Worm (Caenorhabditis elegans) whole organism, L4 larva: ENCODE results near the gene F46G11.6.
A peak's percentile ranks its signal among the peaks of the same experiment; 100 is the strongest.

Source experiments
- D1046.2 ChIP-seq: fragments of 200-800 bp; sonication (Bioruptor generic); IDR thresholded peaks from 2 replicates; pipeline ENCODE4 v1.3.6; 2022; ENCODE audit warnings: missing genetic modification characterization, missing compliant biosample characterization
- F10B5.3 ChIP-seq: sonication (generic microtip); optimal IDR thresholded peaks from 2 replicates; lab custom pipeline; 2016; ENCODE audit warnings: mild to moderate bottlenecking, missing genetic modification characterization, missing compliant biosample characterization
- F37D6.2 ChIP-seq: sonication (generic microtip); optimal IDR thresholded peaks from 2 replicates; lab custom pipeline; 2016; ENCODE audit warnings: mild to moderate bottlenecking, missing genetic modification characterization, missing compliant biosample characterization
- Y105C5A.15 ChIP-seq: fragments of 200-800 bp; sonication (Bioruptor generic); IDR thresholded peaks from 2 replicates; pipeline ENCODE4 v1.3.6; 2022; ENCODE audit warnings: missing genetic modification characterization, missing compliant biosample characterization
- Y48G9A.11 ChIP-seq: fragments of 200-800 bp; sonication (Bioruptor generic); IDR thresholded peaks from 2 replicates; pipeline ENCODE4 v1.3.6; 2022; ENCODE audit warnings: missing genetic modification reagents, missing genetic modification characterization, missing compliant biosample characterization
- Y75B8A.6 ChIP-seq: fragments of 200-800 bp; sonication (Bioruptor generic); IDR thresholded peaks from 2 replicates; pipeline ENCODE4 v1.3.6; 2022; ENCODE audit warnings: missing genetic modification reagents, missing genetic modification characterization, missing compliant biosample characterization
- arid-1 ChIP-seq: fragments of 200-800 bp; sonication (Bioruptor generic); conservative IDR thresholded peaks from 2 replicates; pipeline ENCODE4 v1.3.6; 2022; ENCODE audit warnings: missing genetic modification reagents, missing genetic modification characterization, missing compliant biosample characterization
- attf-4 ChIP-seq: sonication (generic microtip); optimal IDR thresholded peaks from 3 replicates; lab custom pipeline; 2017; ENCODE audit warnings: missing biosample characterization, missing genetic modification characterization
- ceh-20 ChIP-seq: fragments of 200-800 bp; sonication (Bioruptor generic); IDR thresholded peaks from 2 replicates; pipeline ENCODE4 v1.3.6; 2022; ENCODE audit warnings: missing genetic modification reagents, missing genetic modification characterization, missing compliant biosample characterization
- ceh-32 ChIP-seq: sonication (generic microtip); optimal IDR thresholded peaks from 2 replicates; lab custom pipeline; 2016; ENCODE audit warnings: mild to moderate bottlenecking, missing genetic modification characterization, missing compliant biosample characterization; ENCODE audit not compliant: poor library complexity
- ceh-62 ChIP-seq: sonication (generic microtip); optimal IDR thresholded peaks from 2 replicates; lab custom pipeline; 2017; ENCODE audit warnings: missing biosample characterization, missing genetic modification characterization
- ceh-82 ChIP-seq: sonication (generic microtip); optimal IDR thresholded peaks from 2 replicates; lab custom pipeline; 2017; ENCODE audit warnings: missing biosample characterization, missing genetic modification characterization
- ces-1 ChIP-seq: fragments of 150-350 bp; sonication (generic microtip); optimal IDR thresholded peaks from 4 replicates; lab custom pipeline; 2014; ENCODE audit warnings: missing biosample characterization, missing genetic modification reagents, missing genetic modification characterization
- cey-2 ChIP-seq: sonication (generic microtip); optimal IDR thresholded peaks from 3 replicates; lab custom pipeline; 2017; ENCODE audit warnings: missing genetic modification characterization, mild to moderate bottlenecking, missing compliant biosample characterization, antibody characterized with exemption, borderline replicate concordance; ENCODE audit not compliant: insufficient read depth
- ctbp-1 ChIP-seq: fragments of 200-800 bp; sonication (Bioruptor generic); IDR thresholded peaks from 2 replicates; pipeline ENCODE4 v1.3.6; 2022; ENCODE audit warnings: missing genetic modification reagents, missing genetic modification characterization, missing compliant biosample characterization
- daf-12 ChIP-seq: fragments of 150-350 bp; optimal IDR thresholded peaks from 2 replicates; lab custom pipeline; 2014; ENCODE audit warnings: missing biosample characterization, missing genetic modification reagents, missing genetic modification characterization
- daf-16 ChIP-seq, 3 experiments: sonication (generic microtip); optimal IDR thresholded peaks; 2 replicates each; lab custom pipeline; 2016 to 2017; ENCODE audit warnings: missing genetic modification characterization in 3 of 3, missing genetic modification reagents in 3 of 3, mild to moderate bottlenecking in 2 of 3, missing compliant biosample characterization in 2 of 3, missing biosample characterization in 1 of 3, moderate library complexity in 1 of 3
- daf-19 ChIP-seq: fragments of 200-800 bp; sonication (Bioruptor generic); conservative IDR thresholded peaks from 2 replicates; pipeline ENCODE4 v1.3.6; 2022; ENCODE audit warnings: missing genetic modification characterization, missing compliant biosample characterization
- dmd-6 ChIP-seq: fragments of 200-800 bp; sonication (Bioruptor generic); IDR thresholded peaks from 2 replicates; pipeline ENCODE4 v1.3.6; 2022; ENCODE audit warnings: missing genetic modification reagents, missing genetic modification characterization, missing compliant biosample characterization
- dmd-8 ChIP-seq: fragments of 200-800 bp; sonication (Bioruptor generic); IDR thresholded peaks from 2 replicates; pipeline ENCODE4 v1.3.6; 2022; ENCODE audit warnings: missing genetic modification characterization, missing compliant biosample characterization
- dmd-9 ChIP-seq: fragments of 200-800 bp; sonication (Bioruptor generic); IDR thresholded peaks from 2 replicates; pipeline ENCODE4 v1.3.6; 2022; ENCODE audit warnings: missing genetic modification reagents, missing genetic modification characterization, missing compliant biosample characterization
- duxl-1 ChIP-seq: sonication (generic microtip); optimal IDR thresholded peaks from 2 replicates; lab custom pipeline; 2016; ENCODE audit warnings: mild to moderate bottlenecking, missing genetic modification characterization, moderate library complexity, missing compliant biosample characterization; ENCODE audit not compliant: poor library complexity
- fkh-10 ChIP-seq: fragments of 150-350 bp; optimal IDR thresholded peaks from 2 replicates; lab custom pipeline; 2014; ENCODE audit warnings: missing biosample characterization, missing genetic modification reagents, missing genetic modification characterization
- hif-1 ChIP-seq, 2 experiments: sonication (generic microtip); optimal IDR thresholded peaks; 2 replicates each; lab custom pipeline; 2016 to 2017; ENCODE audit warnings: missing compliant biosample characterization in 2 of 2, missing genetic modification characterization in 2 of 2, missing genetic modification reagents in 2 of 2, missing genotype in 2 of 2, mild to moderate bottlenecking in 1 of 2
- hlh-11 ChIP-seq: fragments of 200-800 bp; sonication (Bioruptor generic); optimal IDR thresholded peaks from 2 replicates; lab custom pipeline; 2018; ENCODE audit warnings: mild to moderate bottlenecking, missing genetic modification characterization, missing compliant biosample characterization
- lin-38 ChIP-seq: fragments of 200-800 bp; sonication (Bioruptor generic); IDR thresholded peaks from 2 replicates; pipeline ENCODE4 v1.3.6; 2022; ENCODE audit warnings: missing genetic modification reagents, missing genetic modification characterization, missing compliant biosample characterization
- lsy-2 ChIP-seq, 2 experiments: fragments of 150-350 bp in 1 of 2; sonication (generic microtip) in 1 of 2; optimal IDR thresholded peaks; 2 replicates each; lab custom pipeline; 2014 to 2017; ENCODE audit warnings: missing biosample characterization in 2 of 2, missing genetic modification characterization in 2 of 2
- madf-5 ChIP-seq, 2 experiments: fragments of 200-800 bp; sonication (Bioruptor generic); IDR thresholded peaks; 2 replicates each; pipeline ENCODE4 v1.3.6; 2022; ENCODE audit warnings: missing compliant biosample characterization in 2 of 2, missing genetic modification characterization in 2 of 2
- mdl-1 ChIP-seq, 2 experiments: fragments of 150-350 bp in 1 of 2; sonication (generic microtip) in 1 of 2; optimal IDR thresholded peaks; 2 replicates each; lab custom pipeline; 2014 to 2017; ENCODE audit warnings: missing biosample characterization in 2 of 2, missing genetic modification characterization in 2 of 2
- mep-1 ChIP-seq: fragments of 150-350 bp; sonication (generic microtip); optimal IDR thresholded peaks from 3 replicates; lab custom pipeline; 2014; ENCODE audit warnings: missing biosample characterization, missing genetic modification characterization
- mxl-2 ChIP-seq: fragments of 200-800 bp; sonication (Bioruptor generic); conservative IDR thresholded peaks from 2 replicates; pipeline ENCODE4 v1.3.6; 2022; ENCODE audit warnings: missing genetic modification reagents, missing genetic modification characterization, missing compliant biosample characterization
- mxl-3 ChIP-seq: fragments of 200-800 bp; sonication (Bioruptor generic); optimal IDR thresholded peaks from 2 replicates; lab custom pipeline; 2018; ENCODE audit warnings: mild to moderate bottlenecking, missing genetic modification characterization, missing compliant biosample characterization
- nhr-10 ChIP-seq: fragments of 150-350 bp; optimal IDR thresholded peaks from 2 replicates; lab custom pipeline; 2014; ENCODE audit warnings: missing biosample characterization, missing genetic modification characterization
- nhr-11 ChIP-seq: fragments of 150-350 bp; optimal IDR thresholded peaks from 2 replicates; lab custom pipeline; 2014; ENCODE audit warnings: missing biosample characterization, missing genetic modification characterization
- nhr-237 ChIP-seq: sonication (generic microtip); optimal IDR thresholded peaks from 2 replicates; lab custom pipeline; 2017; ENCODE audit warnings: missing biosample characterization, missing genetic modification characterization
- nhr-25 ChIP-seq: sonication (generic microtip); optimal IDR thresholded peaks from 2 replicates; lab custom pipeline; 2017; ENCODE audit warnings: missing genetic modification characterization, mild to moderate bottlenecking, missing compliant biosample characterization, antibody characterized with exemption, moderate library complexity, borderline replicate concordance; ENCODE audit not compliant: insufficient read depth
- nhr-28 ChIP-seq: fragments of 150-350 bp; optimal IDR thresholded peaks from 2 replicates; lab custom pipeline; 2014; ENCODE audit warnings: missing biosample characterization, missing genetic modification characterization
- nhr-41 ChIP-seq: fragments of 200-800 bp; sonication (Bioruptor generic); IDR thresholded peaks from 2 replicates; pipeline ENCODE4 v1.3.6; 2022; ENCODE audit warnings: missing genetic modification reagents, missing genetic modification characterization, missing compliant biosample characterization
- nhr-6 ChIP-seq: fragments of 150-350 bp; optimal IDR thresholded peaks from 2 replicates; lab custom pipeline; 2014; ENCODE audit warnings: missing biosample characterization, missing genetic modification characterization
- nhr-76 ChIP-seq: fragments of 150-350 bp; optimal IDR thresholded peaks from 2 replicates; lab custom pipeline; 2014; ENCODE audit warnings: missing biosample characterization, missing genetic modification characterization
- set-16 ChIP-seq: fragments of 200-800 bp; sonication (Bioruptor generic); IDR thresholded peaks from 2 replicates; pipeline ENCODE4 v1.3.6; 2022; ENCODE audit warnings: missing genetic modification reagents, missing genetic modification characterization, missing compliant biosample characterization
- snpc-4 ChIP-seq: fragments of 150-350 bp; optimal IDR thresholded peaks from 2 replicates; lab custom pipeline; 2014; ENCODE audit warnings: missing biosample characterization, missing genetic modification characterization
- spr-1 ChIP-seq: sonication (generic microtip); optimal IDR thresholded peaks from 2 replicates; lab custom pipeline; 2016; ENCODE audit warnings: mild to moderate bottlenecking, missing genetic modification characterization, missing compliant biosample characterization
- spr-3 ChIP-seq: fragments of 200-800 bp; sonication (Bioruptor generic); optimal IDR thresholded peaks from 2 replicates; lab custom pipeline; 2018; ENCODE audit warnings: mild to moderate bottlenecking, missing genetic modification characterization, missing compliant biosample characterization
- tra-1 ChIP-seq: fragments of 200-800 bp; sonication (Bioruptor generic); IDR thresholded peaks from 2 replicates; pipeline ENCODE4 v1.3.6; 2022; ENCODE audit warnings: missing genetic modification reagents, missing genetic modification characterization, missing compliant biosample characterization
- unc-62 ChIP-seq, 3 experiments: fragments of 150-350 bp in 1 of 3; sonication (generic microtip); optimal IDR thresholded peaks in 2 of 3; peaks in 1 of 3; 1 replicate in 1 of 3; 2 replicates in 2 of 3; lab custom pipeline; 2014 to 2017; ENCODE audit warnings: missing biosample characterization in 3 of 3, missing genetic modification characterization in 3 of 3, missing genetic modification reagents in 3 of 3, missing genotype in 1 of 3
- ztf-7 ChIP-seq: fragments of 150-350 bp; optimal IDR thresholded peaks from 2 replicates; lab custom pipeline; 2014; ENCODE audit warnings: missing biosample characterization, missing genetic modification characterization

The F46G11.6 gene

DNA sequence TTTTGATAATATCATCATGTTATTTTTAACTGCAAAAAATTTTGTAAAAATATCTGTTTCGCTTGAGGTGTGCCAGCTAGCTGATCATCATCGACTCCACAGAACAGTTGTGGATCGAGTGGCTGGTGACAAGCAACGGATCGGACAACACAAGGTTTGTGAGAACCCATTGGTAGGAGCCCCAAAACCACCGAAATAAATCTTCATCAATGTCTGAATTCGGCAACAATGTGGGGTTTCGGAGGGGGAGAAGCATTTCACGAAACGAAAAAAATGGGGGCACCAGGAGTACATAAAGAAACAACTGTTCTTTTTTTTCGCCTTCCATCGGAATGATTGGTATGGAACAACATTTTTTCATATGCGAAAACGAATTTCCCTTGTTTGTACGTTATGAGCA, 29.1 kb downstream of the F46G11.6 start:
- TF ChIP-seq hlh-11 (tag; lab: Kevin White, UChicago) (peak; percentile 44), D1046.2 (GFP tag; lab: Robert Waterston, UW) (no peak), tra-1 (GFP tag; lab: Robert Waterston, UW) (no peak), unc-62 (GFP tag; optimal IDR thresholded peaks at IDR 0.05 in 1 of 2; lab: Kevin White, UChicago) (peak in 1 of 2 experiments; percentile 11), unc-62 (tag; optimal IDR thresholded peaks at IDR 0.05; lab: Kevin White, UChicago) (no peak), daf-16 (GFP tag; optimal IDR thresholded peaks at IDR 0.05; lab: Kevin White, UChicago) (peak in 1 of 2 experiments; percentile 88), daf-16 (tag; optimal IDR thresholded peaks at IDR 0.05; lab: Kevin White, UChicago) (no peak), daf-19 (0 out of 2 replicates have a peak, but pooled peaks have one; percentile 27)
- TF ChIP-seq, all 104 proteins: peak for 4

- no peak for TF ChIP-seq cey-2 (tag; lab: Kevin White, UChicago)
- 0 out of 2 replicates have a peak, but pooled peaks have one; percentile 7 for TF ChIP-seq ctbp-1
- no peak for TF ChIP-seq dmd-6 (GFP tag; lab: Robert Waterston, UW)
- TF ChIP-seq F37D6.2 = peak; percentile 29
- TF ChIP-seq dmd-9 = no peak
- no peak for TF ChIP-seq spr-3 (GFP tag; lab: Kevin White, UChicago)
- TF ChIP-seq arid-1 (GFP tag; lab: Robert Waterston, UW) = no peak
- peak; percentile 3 for TF ChIP-seq hlh-11 (tag; lab: Kevin White, UChicago)
- TF ChIP-seq Y105C5A.15 (GFP tag; lab: Robert Waterston, UW) = no peak
- TF ChIP-seq daf-16 (GFP tag; optimal IDR thresholded peaks at IDR 0.05; lab: Kevin White, UChicago) = no peak
- TF ChIP-seq daf-16 (tag; optimal IDR thresholded peaks at IDR 0.05; lab: Kevin White, UChicago) = no peak
- TF ChIP-seq madf-5 (GFP tag; IDR thresholded peaks at IDR 0.05; lab: Robert Waterston, UW) = no peak
- no peak for TF ChIP-seq nhr-6
- TF ChIP-seq lin-38 (GFP tag; lab: Robert Waterston, UW) = no peak
- no peak for TF ChIP-seq snpc-4
- no peak for TF ChIP-seq D1046.2 (GFP tag; lab: Robert Waterston, UW)
- TF ChIP-seq nhr-11 (tag; lab: Kevin White, UChicago) = no peak
- no peak for TF ChIP-seq mxl-2 (GFP tag; lab: Robert Waterston, UW)
- TF ChIP-seq spr-1 (tag; lab: Kevin White, UChicago) = no peak
- TF ChIP-seq mdl-1 (tag; optimal IDR thresholded peaks at IDR 0.05; lab: Kevin White, UChicago) = no peak
- no peak for TF ChIP-seq nhr-10 (tag; lab: Kevin White, UChicago)
- TF ChIP-seq duxl-1 (tag; lab: Kevin White, UChicago) = no peak
- TF ChIP-seq ztf-7 (tag; lab: Kevin White, UChicago) = no peak
- no peak for TF ChIP-seq nhr-237 (tag; lab: Kevin White, UChicago)
- TF ChIP-seq ceh-82 (tag; lab: Kevin White, UChicago) = no peak
- no peak for TF ChIP-seq nhr-76 (tag; lab: Kevin White, UChicago)
- no peak for TF ChIP-seq hif-1 (tag; optimal IDR thresholded peaks at IDR 0.05; lab: Kevin White, UChicago)
- no peak for TF ChIP-seq nhr-25 (tag; lab: Kevin White, UChicago)
- no peak for TF ChIP-seq ceh-62
- peak in 1 of 2 experiments; percentile 34 for TF ChIP-seq lsy-2 (tag; optimal IDR thresholded peaks at IDR 0.05; lab: Kevin White, UChicago)
- TF ChIP-seq ceh-32 = no peak
- no peak for TF ChIP-seq attf-4 (tag; lab: Kevin White, UChicago)
- no peak for TF ChIP-seq daf-12 (tag; lab: Kevin White, UChicago)
- TF ChIP-seq set-16 (GFP tag; lab: Robert Waterston, UW) = peak; percentile 63
- peak; percentile 31 for TF ChIP-seq mep-1
- TF ChIP-seq nhr-41 (GFP tag; lab: Robert Waterston, UW) = no peak
- no peak for TF ChIP-seq daf-19
- no peak for TF ChIP-seq nhr-28 (tag; lab: Kevin White, UChicago)
- TF ChIP-seq F10B5.3 (tag; lab: Kevin White, UChicago) = no peak
- TF ChIP-seq mxl-3 (GFP tag; lab: Kevin White, UChicago) = no peak
- no peak for TF ChIP-seq ceh-20 (GFP tag; lab: Robert Waterston, UW)
- TF ChIP-seq dmd-8 (GFP tag; lab: Robert Waterston, UW) = no peak
- TF ChIP-seq fkh-10 (GFP tag; lab: Kevin White, UChicago) = no peak
- no peak for TF ChIP-seq ces-1
- no peak for TF ChIP-seq Y48G9A.11
- no peak for TF ChIP-seq Y75B8A.6 (GFP tag; lab: Robert Waterston, UW)
These were observed 30.1 kb downstream of the F46G11.6 start for ce11 chrX:5816346-5816745.
